Worm (Caenorhabditis elegans) whole organism, L3 larva: ENCODE data around the gene B0361.14.

ENCODE experiments used
- R02D3.7 ChIP-seq: fragments of 150-350 bp; optimal IDR thresholded peaks from 2 replicates; lab custom pipeline; 2014; ENCODE audit warnings: missing biosample characterization, missing genetic modification characterization
- ZK546.5 ChIP-seq: sonication (generic microtip); optimal IDR thresholded peaks from 2 replicates; lab custom pipeline; 2017; ENCODE audit warnings: missing biosample characterization, missing genetic modification characterization
- ama-1 ChIP-seq: fragments of 150-350 bp; optimal IDR thresholded peaks from 2 replicates; lab custom pipeline; 2018
- ceh-16 ChIP-seq: sonication (generic microtip); optimal IDR thresholded peaks from 2 replicates; lab custom pipeline; 2017; ENCODE audit warnings: missing biosample characterization, missing genetic modification characterization
- ceh-28 ChIP-seq: fragments of 150-350 bp; optimal IDR thresholded peaks from 2 replicates; lab custom pipeline; 2014; ENCODE audit warnings: missing biosample characterization, missing genetic modification reagents, missing genetic modification characterization
- ceh-82 ChIP-seq: fragments of 150-350 bp; optimal IDR thresholded peaks from 2 replicates; lab custom pipeline; 2014; ENCODE audit warnings: missing biosample characterization, missing genetic modification characterization
- daf-12 ChIP-seq: fragments of 150-350 bp; optimal IDR thresholded peaks from 2 replicates; lab custom pipeline; 2014; ENCODE audit warnings: missing biosample characterization, missing genetic modification reagents, missing genetic modification characterization
- egl-27 ChIP-seq: sonication (generic microtip); optimal IDR thresholded peaks from 4 replicates; lab custom pipeline; 2017; ENCODE audit warnings: missing biosample characterization, missing genetic modification reagents, missing genetic modification characterization
- egl-5 ChIP-seq: fragments of 150-350 bp; optimal IDR thresholded peaks from 2 replicates; lab custom pipeline; 2017; ENCODE audit warnings: missing biosample characterization, missing genetic modification reagents, missing genetic modification characterization, inconsistent platforms
- elt-1 ChIP-seq: fragments of 150-350 bp; optimal IDR thresholded peaks from 2 replicates; lab custom pipeline; 2014; ENCODE audit warnings: missing biosample characterization, missing genetic modification characterization
- elt-2 ChIP-seq: sonication (generic microtip); optimal IDR thresholded peaks from 2 replicates; lab custom pipeline; 2016; ENCODE audit warnings: missing genetic modification reagents, mild to moderate bottlenecking, missing genetic modification characterization, missing compliant biosample characterization
- eor-1 ChIP-seq, 2 experiments: fragments of 150-350 bp; optimal IDR thresholded peaks; 2 replicates each; lab custom pipeline; 2014 to 2018; ENCODE audit warnings: missing biosample characterization in 2 of 2, missing genetic modification characterization in 2 of 2
- fkh-10 ChIP-seq: sonication (generic microtip); optimal IDR thresholded peaks from 2 replicates; lab custom pipeline; 2017; ENCODE audit warnings: missing biosample characterization, missing genetic modification reagents, missing genetic modification characterization
- fkh-2 ChIP-seq: fragments of 150-350 bp; optimal IDR thresholded peaks from 2 replicates; lab custom pipeline; 2014; ENCODE audit warnings: missing biosample characterization, missing genetic modification reagents, missing genetic modification characterization
- fos-1 ChIP-seq: fragments of 150-350 bp; optimal IDR thresholded peaks from 2 replicates; lab custom pipeline; 2014; ENCODE audit warnings: missing biosample characterization, missing genetic modification characterization
- hmg-11 ChIP-seq: sonication (generic microtip); optimal IDR thresholded peaks from 2 replicates; lab custom pipeline; 2016; ENCODE audit warnings: missing genetic modification characterization, missing compliant biosample characterization
- jun-1 ChIP-seq: fragments of 150-350 bp; optimal IDR thresholded peaks from 2 replicates; lab custom pipeline; 2014; ENCODE audit warnings: missing biosample characterization, missing genetic modification reagents, missing genetic modification characterization
- lin-39 ChIP-seq: fragments of 150-350 bp; optimal IDR thresholded peaks from 2 replicates; lab custom pipeline; 2018; ENCODE audit warnings: missing biosample characterization, missing genetic modification reagents, missing genetic modification characterization
- lsy-12 ChIP-seq: sonication (generic microtip); optimal IDR thresholded peaks from 2 replicates; lab custom pipeline; 2016; ENCODE audit warnings: mild to moderate bottlenecking, missing genetic modification characterization, missing compliant biosample characterization
- mdl-1 ChIP-seq: fragments of 150-350 bp; optimal IDR thresholded peaks from 2 replicates; lab custom pipeline; 2014; ENCODE audit warnings: missing biosample characterization, missing genetic modification characterization
- nfya-1 ChIP-seq: sonication (generic microtip); optimal IDR thresholded peaks from 2 replicates; lab custom pipeline; 2017; ENCODE audit warnings: missing genetic modification characterization, mild to moderate bottlenecking, missing compliant biosample characterization, antibody characterized with exemption, moderate library complexity; ENCODE audit not compliant: insufficient read depth
- nhr-23 ChIP-seq: fragments of 150-350 bp; optimal IDR thresholded peaks from 2 replicates; lab custom pipeline; 2014; ENCODE audit warnings: missing biosample characterization, missing genetic modification reagents, missing genetic modification characterization
- nhr-25 ChIP-seq: sonication (generic microtip); optimal IDR thresholded peaks from 2 replicates; lab custom pipeline; 2017; ENCODE audit warnings: missing biosample characterization, missing genetic modification characterization
- nhr-43 ChIP-seq: sonication (generic microtip); optimal IDR thresholded peaks from 2 replicates; lab custom pipeline; 2016; ENCODE audit warnings: mild to moderate bottlenecking, missing genetic modification characterization, missing compliant biosample characterization; ENCODE audit not compliant: poor library complexity, severe bottlenecking
- nhr-67 ChIP-seq: fragments of 150-350 bp; optimal IDR thresholded peaks from 2 replicates; lab custom pipeline; 2014; ENCODE audit warnings: missing biosample characterization, missing genetic modification characterization
- nhr-76 ChIP-seq: fragments of 150-350 bp; sonication (generic microtip); optimal IDR thresholded peaks from 5 replicates; lab custom pipeline; 2014; ENCODE audit warnings: missing biosample characterization, missing genetic modification characterization
- nhr-77 ChIP-seq: fragments of 150-350 bp; optimal IDR thresholded peaks from 2 replicates; lab custom pipeline; 2014; ENCODE audit warnings: missing biosample characterization, missing genetic modification characterization
- pha-4 ChIP-seq: fragments of 150-350 bp; optimal IDR thresholded peaks from 2 replicates; lab custom pipeline; 2014; ENCODE audit warnings: missing biosample characterization, missing genetic modification reagents, missing genetic modification characterization
- pqm-1 ChIP-seq: fragments of 150-350 bp; optimal IDR thresholded peaks from 2 replicates; lab custom pipeline; 2017; ENCODE audit warnings: missing biosample characterization, missing genetic modification characterization, inconsistent platforms
- sea-2 ChIP-seq: fragments of 150-350 bp; sonication (generic microtip); optimal IDR thresholded peaks from 4 replicates; lab custom pipeline; 2014; ENCODE audit warnings: missing biosample characterization, missing genetic modification reagents, missing genetic modification characterization
- snpc-4 ChIP-seq: fragments of 150-350 bp; optimal IDR thresholded peaks from 2 replicates; lab custom pipeline; 2014; ENCODE audit warnings: missing biosample characterization, missing genetic modification characterization
- unc-62 ChIP-seq: fragments of 150-350 bp; sonication (generic microtip); optimal IDR thresholded peaks from 4 replicates; lab custom pipeline; 2014; ENCODE audit warnings: missing biosample characterization, missing genetic modification reagents, missing genetic modification characterization
- zag-1 ChIP-seq: fragments of 150-350 bp; optimal IDR thresholded peaks from 2 replicates; lab custom pipeline; 2014; ENCODE audit warnings: missing biosample characterization, missing genetic modification characterization
- ztf-4 ChIP-seq: fragments of 150-350 bp; optimal IDR thresholded peaks from 2 replicates; lab custom pipeline; 2014; ENCODE audit warnings: missing biosample characterization, missing genetic modification characterization

The B0361.14 gene

DNA sequence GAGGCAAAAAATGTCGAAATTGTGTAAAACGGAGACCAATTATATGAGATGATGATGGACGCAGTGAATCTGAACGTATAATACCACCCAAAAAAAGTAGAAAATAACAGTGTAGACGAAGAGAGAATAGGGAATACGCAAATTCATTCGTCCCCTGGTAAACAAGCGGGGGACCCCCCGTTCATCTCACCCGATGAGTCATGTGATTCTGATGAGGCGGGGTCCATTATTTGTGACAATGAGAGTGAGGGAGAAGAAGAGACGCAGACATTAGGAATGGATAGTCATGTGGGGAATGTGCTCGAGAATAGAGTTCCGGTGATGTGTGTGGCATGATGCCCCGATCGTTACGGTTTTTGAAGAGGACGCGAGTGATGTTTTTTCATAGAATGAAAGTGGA lies 27.2 kb downstream of the B0361.14 start:
- TF ChIP-seq zag-1 (tag; lab: Kevin White, UChicago): no peak
- TF ChIP-seq egl-27 (tag; lab: Kevin White, UChicago): no peak
- no peak for TF ChIP-seq fkh-2 (tag; lab: Kevin White, UChicago)
- TF ChIP-seq R02D3.7 (tag; lab: Kevin White, UChicago): no peak
- no peak for TF ChIP-seq hmg-11 (tag; lab: Kevin White, UChicago)
- no peak for TF ChIP-seq nhr-77 (tag; lab: Kevin White, UChicago)
- peak; percentile 22 for TF ChIP-seq ama-1 (lab: Kevin White, UChicago)
- TF ChIP-seq lin-39: peak; percentile 31
- TF ChIP-seq nhr-43 (tag; lab: Kevin White, UChicago): peak; percentile 22
- TF ChIP-seq egl-5 (tag; lab: Kevin White, UChicago): peak; percentile 92
- peak; percentile 20 for TF ChIP-seq lsy-12
- no peak for TF ChIP-seq snpc-4
- no peak for TF ChIP-seq sea-2 (GFP tag; lab: Kevin White, UChicago)
- peak; percentile 1 for TF ChIP-seq pqm-1 (tag; lab: Kevin White, UChicago)
- no peak for TF ChIP-seq ceh-28 (tag; lab: Kevin White, UChicago)
- TF ChIP-seq ceh-16: no peak
- TF ChIP-seq elt-2 (tag; lab: Kevin White, UChicago): peak; percentile 14
- TF ChIP-seq pha-4 (tag; lab: Kevin White, UChicago): peak; percentile 84
- peak; percentile 38 for TF ChIP-seq nhr-23 (tag; lab: Kevin White, UChicago)
- no peak for TF ChIP-seq nhr-67 (tag; lab: Kevin White, UChicago)
- TF ChIP-seq ZK546.5 (tag; lab: Kevin White, UChicago): no peak
- TF ChIP-seq jun-1 (tag; lab: Kevin White, UChicago): peak; percentile 71
- peak; percentile 47 for TF ChIP-seq nfya-1
- no peak for TF ChIP-seq ztf-4
- no peak for TF ChIP-seq fos-1
- TF ChIP-seq eor-1 (tag; optimal IDR thresholded peaks at IDR 0.05; lab: Kevin White, UChicago): no peak
- TF ChIP-seq nhr-25 (tag; lab: Kevin White, UChicago): peak; percentile 4
- TF ChIP-seq unc-62 (GFP tag; lab: Kevin White, UChicago): no peak
- no peak for TF ChIP-seq mdl-1 (tag; lab: Kevin White, UChicago)
- TF ChIP-seq ceh-82: no peak
- no peak for TF ChIP-seq nhr-76 (tag; lab: Kevin White, UChicago)
- no peak for TF ChIP-seq daf-12 (tag; lab: Kevin White, UChicago)

DNA sequence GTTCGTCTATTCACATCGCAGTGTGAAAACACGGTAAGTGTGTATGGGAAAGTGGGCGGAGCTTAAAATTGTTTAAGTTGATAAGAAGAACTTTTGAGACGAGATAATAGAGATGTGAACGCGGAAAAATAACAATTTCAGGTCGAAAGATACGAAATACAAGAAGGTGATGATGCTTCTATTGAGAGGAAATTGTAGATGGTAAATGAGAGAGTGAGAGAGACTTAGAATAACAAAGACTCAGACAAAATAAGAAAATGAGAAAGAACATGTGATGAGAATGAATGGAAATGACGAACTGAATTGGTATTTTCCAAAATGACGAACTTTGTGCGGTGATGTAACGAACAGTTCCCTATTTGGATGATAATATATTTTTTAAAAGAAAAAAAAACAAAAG lies 28.2 kb downstream of the B0361.14 start:
- TF ChIP-seq nfya-1 (no peak), elt-2 (tag; lab: Kevin White, UChicago) (peak; percentile 51), nhr-23 (tag; lab: Kevin White, UChicago) (peak; percentile 42), pha-4 (tag; lab: Kevin White, UChicago) (peak; percentile 12)
- TF ChIP-seq, all 47 proteins: peak for 3

DNA sequence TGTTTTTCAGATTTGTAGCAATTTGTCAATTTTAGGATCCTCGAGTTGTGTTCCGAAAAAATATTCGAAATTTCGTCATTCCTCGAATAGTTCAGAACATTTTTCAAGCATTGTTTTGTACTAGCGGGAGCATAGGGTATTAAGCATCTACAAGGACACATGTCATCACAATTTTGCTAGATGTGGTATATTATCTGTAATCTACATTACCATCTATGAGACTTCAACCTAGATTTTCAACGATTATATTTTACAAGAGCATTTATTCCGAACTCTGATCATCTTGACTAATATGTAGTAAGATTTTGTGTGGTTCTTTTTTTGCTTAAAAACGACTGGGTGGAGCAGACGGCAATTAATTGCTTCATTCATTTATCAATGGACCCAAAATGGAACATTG lies 36.3 kb downstream of the B0361.14 start:
- no peak for TF ChIP-seq daf-12 (tag; lab: Kevin White, UChicago)
- no peak for TF ChIP-seq fos-1

DNA sequence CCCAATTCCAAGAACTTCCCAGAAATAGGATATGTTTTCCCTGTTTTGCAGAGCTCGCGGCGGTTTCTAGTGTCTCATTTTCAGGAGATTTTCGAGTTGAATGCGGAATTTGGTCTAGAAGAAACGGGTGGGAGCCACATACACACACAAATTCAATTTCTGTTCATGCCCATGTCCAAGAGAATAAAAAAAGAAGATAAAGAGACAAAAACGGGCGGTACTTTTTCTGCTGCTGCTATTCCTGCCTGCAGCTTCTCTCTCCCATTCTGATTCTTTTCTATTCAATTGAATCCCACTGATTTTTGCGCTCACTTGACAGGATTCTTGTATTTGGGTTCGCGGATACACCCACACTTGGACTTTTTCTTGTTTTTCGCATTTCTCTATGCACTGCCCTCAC lies 36.7 kb downstream of the B0361.14 start:
- no peak for TF ChIP-seq eor-1 (tag; optimal IDR thresholded peaks at IDR 0.05; lab: Kevin White, UChicago)
- TF ChIP-seq nhr-23 (tag; lab: Kevin White, UChicago): no peak
- TF ChIP-seq nhr-25 (tag; lab: Kevin White, UChicago): no peak
- no peak for TF ChIP-seq ceh-28 (tag; lab: Kevin White, UChicago)
- TF ChIP-seq fkh-10 (GFP tag; lab: Kevin White, UChicago): peak; percentile 72
- no peak for TF ChIP-seq jun-1 (tag; lab: Kevin White, UChicago)

DNA sequence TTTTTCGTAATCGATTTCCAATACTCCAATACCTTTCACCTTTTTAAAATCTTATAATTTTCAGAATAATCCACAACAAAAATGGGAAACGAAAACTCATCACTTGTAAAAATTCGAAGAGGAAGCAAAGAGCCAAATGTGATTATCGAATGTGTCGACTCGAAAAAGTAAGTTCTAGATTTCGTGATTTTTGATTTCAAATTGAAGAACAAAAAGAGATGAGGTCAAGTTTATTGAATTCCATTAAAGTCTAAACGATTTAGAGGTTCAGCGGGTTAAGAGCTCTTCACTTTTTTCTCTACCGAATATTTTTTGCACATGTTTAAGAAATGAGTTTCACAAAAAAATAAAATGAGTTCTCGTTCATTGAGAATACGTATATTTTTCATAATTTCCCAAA lies 40.4 kb downstream of the B0361.14 start, which contains the start of gene B0361.4:
TSS of gene B0361.4 (plus strand) at position 61 of the 400 bp plus-strand sequence.
- TF ChIP-seq elt-1 (tag; lab: Kevin White, UChicago) (no peak), eor-1 (tag; optimal IDR thresholded peaks at IDR 0.05; lab: Kevin White, UChicago) (no peak), fkh-10 (GFP tag; lab: Kevin White, UChicago) (peak; percentile 93)
